Comparison of ENCODE assay signal across 1 fruit fly cellular context in the genomic region with DNA sequence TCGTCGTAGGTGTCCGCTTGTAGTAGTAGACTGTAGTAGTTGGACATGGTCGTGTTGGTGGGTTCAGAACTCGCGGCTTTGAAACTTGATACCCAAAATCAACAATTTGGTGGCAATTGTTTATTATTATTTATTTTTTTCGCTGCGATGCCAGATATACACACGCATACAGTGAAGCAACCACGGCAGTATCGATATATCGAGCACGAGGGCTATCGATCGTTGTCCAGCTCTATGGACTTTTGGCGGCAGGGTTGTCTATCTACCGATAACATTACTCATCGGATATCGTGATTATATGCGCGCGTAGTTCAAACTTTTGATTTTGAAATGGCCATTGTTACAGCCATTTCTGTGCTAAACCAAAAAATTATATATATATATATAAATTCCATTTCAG.
A peak's percentile ranks its signal among the peaks of the same experiment; 100 is the strongest.
TF ChIP-seq lines count a peak whose summit lies in the region.

A gene (minus strand): TSS at position 208 of the 400 bp plus-strand sequence.

TF ChIP-seq in whole organism, embryonic, 481 proteins besides CTCF, POLR2A, EP300 and RAD21 (continued from another document):
- TF ChIP-seq gcm (GFP tag; optimal IDR thresholded peaks at IDR 0.05; lab: Kevin White, UChicago) (no peak), CG11723 (GFP tag; optimal IDR thresholded peaks at IDR 0.05; lab: Kevin White, UChicago) (no peak), CG42726 (GFP tag; IDR thresholded peaks at IDR 0.05; lab: Robert Waterston, UW; ENCODE audit: partially characterized antibody) (peak; percentile 90), CG31441 (GFP tag; IDR thresholded peaks at IDR 0.05; lab: Robert Waterston, UW) (0 out of 2 replicates have a peak, but pooled peaks have one; percentile 30), Sox100B (GFP tag; optimal IDR thresholded peaks at IDR 0.05; lab: Kevin White, UChicago) (no peak), Atf6 (GFP tag; IDR thresholded peaks at IDR 0.05; lab: Robert Waterston, UW) (no peak), CG8765 (GFP tag; IDR thresholded peaks at IDR 0.05; lab: Robert Waterston, UW) (no peak), mirr (GFP tag; optimal IDR thresholded peaks at IDR 0.05; lab: Kevin White, UChicago) (no peak), lola (GFP tag; optimal IDR thresholded peaks at IDR 0.05; lab: Kevin White, UChicago) (no peak), NC2β (GFP tag; optimal IDR thresholded peaks at IDR 0.05; lab: Kevin White, UChicago) (no peak), knrl (GFP tag; IDR thresholded peaks at IDR 0.05; lab: Robert Waterston, UW; ENCODE audit: partially characterized antibody) (peak; percentile 87), E2f1 (GFP tag; IDR thresholded peaks at IDR 0.05; lab: Robert Waterston, UW) (no peak), dmrt11E (tag; optimal IDR thresholded peaks at IDR 0.05; lab: Kevin White, UChicago) (peak; percentile 0), unc-4 (GFP tag; IDR thresholded peaks at IDR 0.05; lab: Robert Waterston, UW; ENCODE audit: partially characterized antibody) (peak; percentile 93), da (GFP tag; optimal IDR thresholded peaks at IDR 0.05; lab: Kevin White, UChicago) (no peak), CG6689 (GFP tag; IDR thresholded peaks at IDR 0.05; lab: Robert Waterston, UW) (no peak), zen (tag; optimal IDR thresholded peaks at IDR 0.05; lab: Kevin White, UChicago) (no peak), Meics (GFP tag; optimal IDR thresholded peaks at IDR 0.05; lab: Kevin White, UChicago) (peak; percentile 12), vvl (GFP tag; IDR thresholded peaks at IDR 0.05; lab: Robert Waterston, UW) (no peak), CG7745 (tag; optimal IDR thresholded peaks at IDR 0.05; lab: Kevin White, UChicago) (no peak), CG13287 (GFP tag; IDR thresholded peaks at IDR 0.05; lab: Robert Waterston, UW; ENCODE audit: partially characterized antibody) (peak; percentile 93), sr (GFP tag; IDR thresholded peaks at IDR 0.05; lab: Robert Waterston, UW) (no peak), Gsc (GFP tag; IDR thresholded peaks at IDR 0.05; lab: Robert Waterston, UW) (no peak), CG16779 (GFP tag; IDR thresholded peaks at IDR 0.05; lab: Robert Waterston, UW) (no peak), inv (GFP tag; IDR thresholded peaks at IDR 0.05; lab: Robert Waterston, UW; ENCODE audit: partially characterized antibody) (peak; percentile 87), CoRest (tag; optimal IDR thresholded peaks at IDR 0.05; lab: Kevin White, UChicago) (peak; percentile 17), Scr (GFP tag; IDR thresholded peaks at IDR 0.05; lab: Robert Waterston, UW; ENCODE audit: partially characterized antibody) (peak; percentile 89), CG7987 (GFP tag; optimal IDR thresholded peaks at IDR 0.05; lab: Kevin White, UChicago) (peak; percentile 26), lov (optimal IDR thresholded peaks at IDR 0.05; lab: Kevin White, UChicago) (no peak), lov (GFP tag; IDR thresholded peaks at IDR 0.05; lab: Robert Waterston, UW) (no peak), vnd (GFP tag; IDR thresholded peaks at IDR 0.05; lab: Robert Waterston, UW; ENCODE audit: partially characterized antibody) (peak; percentile 87), pzg (GFP tag; optimal IDR thresholded peaks at IDR 0.05; lab: Kevin White, UChicago) (peak; percentile 89), vfl (GFP tag; optimal IDR thresholded peaks at IDR 0.05; lab: Kevin White, UChicago) (no peak), CG4854 (GFP tag; optimal IDR thresholded peaks at IDR 0.05; lab: Kevin White, UChicago) (no peak), Hmr (GFP tag; optimal IDR thresholded peaks at IDR 0.05; lab: Kevin White, UChicago) (peak; percentile 53), slp2 (GFP tag; optimal IDR thresholded peaks at IDR 0.05; lab: Kevin White, UChicago) (no peak), lbe (GFP tag; optimal IDR thresholded peaks at IDR 0.05; lab: Kevin White, UChicago) (peak; percentile 32), ato (GFP tag; IDR thresholded peaks at IDR 0.05; lab: Robert Waterston, UW; ENCODE audit: partially characterized antibody) (peak; percentile 94), CG14667 (GFP tag; IDR thresholded peaks at IDR 0.05; lab: Robert Waterston, UW) (no peak), CG14965 (GFP tag; optimal IDR thresholded peaks at IDR 0.05; lab: Kevin White, UChicago; ENCODE audit: borderline replicate concordance) (no peak), CG8478 (optimal IDR thresholded peaks at IDR 0.05; lab: Kevin White, UChicago) (no peak), Sox102F (GFP tag; optimal IDR thresholded peaks at IDR 0.05; lab: Kevin White, UChicago) (no peak), C15 (GFP tag; IDR thresholded peaks at IDR 0.05; lab: Robert Waterston, UW) (no peak), CG17385 (GFP tag; optimal IDR thresholded peaks at IDR 0.05; lab: Kevin White, UChicago) (peak; percentile 5), bbx (GFP tag; IDR thresholded peaks at IDR 0.05; lab: Robert Waterston, UW; ENCODE audit: partially characterized antibody) (peak; percentile 97), pfk (GFP tag; optimal IDR thresholded peaks at IDR 0.05; lab: Kevin White, UChicago) (peak; percentile 38), schlank (tag; optimal IDR thresholded peaks at IDR 0.05; lab: Kevin White, UChicago) (no peak), sob (GFP tag; IDR thresholded peaks at IDR 0.05; lab: Robert Waterston, UW) (0 out of 2 replicates have a peak, but pooled peaks have one; percentile 5), Dfd (GFP tag; optimal IDR thresholded peaks at IDR 0.05; lab: Kevin White, UChicago) (no peak), jing (GFP tag; optimal IDR thresholded peaks at IDR 0.05; lab: Kevin White, UChicago) (no peak), zf30C (GFP tag; optimal IDR thresholded peaks at IDR 0.05; lab: Kevin White, UChicago) (no peak), CG8359 (GFP tag; optimal IDR thresholded peaks at IDR 0.05; lab: Kevin White, UChicago; ENCODE audit: borderline replicate concordance) (no peak), en (GFP tag; optimal IDR thresholded peaks at IDR 0.05; lab: Kevin White, UChicago) (no peak), nmo (GFP tag; optimal IDR thresholded peaks at IDR 0.05; lab: Kevin White, UChicago) (peak; percentile 32), Doc3 (GFP tag; IDR thresholded peaks at IDR 0.05; lab: Robert Waterston, UW; ENCODE audit: partially characterized antibody) (peak; percentile 85; the same call in 2 of the 3 replicates), wor (GFP tag; IDR thresholded peaks at IDR 0.05; lab: Robert Waterston, UW) (no peak), disco-r (GFP tag; optimal IDR thresholded peaks at IDR 0.05; lab: Kevin White, UChicago) (no peak), wek (GFP tag; optimal IDR thresholded peaks at IDR 0.05; lab: Kevin White, UChicago) (no peak), sisA (GFP tag; IDR thresholded peaks at IDR 0.05; lab: Robert Waterston, UW) (no peak), CG15073 (GFP tag; optimal IDR thresholded peaks at IDR 0.05; lab: Kevin White, UChicago) (no peak), TFAM (GFP tag; optimal IDR thresholded peaks at IDR 0.05; lab: Kevin White, UChicago) (no peak), kni (GFP tag; optimal IDR thresholded peaks at IDR 0.05; lab: Kevin White, UChicago) (no peak), pum (GFP tag; optimal IDR thresholded peaks at IDR 0.05; lab: Kevin White, UChicago) (no peak), Mad (GFP tag; optimal IDR thresholded peaks at IDR 0.05; lab: Kevin White, UChicago) (peak; percentile 25), D (optimal IDR thresholded peaks at IDR 0.05; lab: Kevin White, UChicago) (no peak), D (GFP tag; optimal IDR thresholded peaks at IDR 0.05; lab: Kevin White, UChicago) (no peak), zen2 (GFP tag; IDR thresholded peaks at IDR 0.05; lab: Robert Waterston, UW; ENCODE audit: partially characterized antibody) (peak; percentile 91), luna (GFP tag; optimal IDR thresholded peaks at IDR 0.05; lab: Kevin White, UChicago) (no peak), dati (GFP tag; IDR thresholded peaks at IDR 0.05; lab: Robert Waterston, UW) (no peak)
